Fruit fly (Drosophila melanogaster) whole organism, embryonic: ENCODE data around the gene Vm26Aa.

Experiments
- Asciz ChIP-seq: fragments of 200-800 bp; sonication (Bioruptor generic); optimal IDR thresholded peaks from 2 replicates; lab custom pipeline; 2017; ENCODE audit warnings: missing biosample characterization, mild to moderate bottlenecking, missing genetic modification characterization, missing genetic modification reagents
- CG10431 ChIP-seq: fragments of 200-800 bp; sonication (Bioruptor generic); optimal IDR thresholded peaks from 3 replicates; lab custom pipeline; 2018; ENCODE audit warnings: missing biosample characterization, mild to moderate bottlenecking, missing genetic modification characterization
- CG11560 ChIP-seq: fragments of 200-800 bp; sonication (Bioruptor generic); IDR thresholded peaks from 3 replicates; pipeline ENCODE4 v1.3.6; 2022; ENCODE audit warnings: missing biosample characterization, missing genetic modification characterization
- CG12769 ChIP-seq: fragments of 200-800 bp; sonication (Bioruptor generic); optimal IDR thresholded peaks from 2 replicates; lab custom pipeline; 2019; ENCODE audit warnings: missing biosample characterization, mild to moderate bottlenecking, missing genetic modification characterization, moderate library complexity
- CG14050 ChIP-seq: fragments of 200-800 bp; sonication (Bioruptor generic); IDR thresholded peaks from 3 replicates; pipeline ENCODE4 v1.3.6; 2022; ENCODE audit warnings: missing biosample characterization, missing genetic modification characterization
- CG17802 ChIP-seq: fragments of 200-800 bp; sonication (Bioruptor generic); optimal IDR thresholded peaks from 2 replicates; lab custom pipeline; 2018; ENCODE audit warnings: missing biosample characterization, mild to moderate bottlenecking, missing genetic modification characterization, moderate library complexity
- CG3163 ChIP-seq: fragments of 200-800 bp; sonication (Bioruptor generic); optimal IDR thresholded peaks from 3 replicates; lab custom pipeline; 2016; ENCODE audit warnings: missing biosample characterization, missing genetic modification characterization
- CG33213 ChIP-seq: fragments of 200-800 bp; sonication (Bioruptor generic); optimal IDR thresholded peaks from 3 replicates; lab custom pipeline; 2016; ENCODE audit warnings: missing biosample characterization, missing genetic modification characterization
- CG34376 ChIP-seq: fragments of 200-800 bp; sonication (Bioruptor generic); optimal IDR thresholded peaks from 2 replicates; lab custom pipeline; 2018; ENCODE audit warnings: missing biosample characterization, mild to moderate bottlenecking, missing genetic modification characterization
- CG4360 ChIP-seq: fragments of 200-800 bp; sonication (Bioruptor generic); IDR thresholded peaks from 2 replicates; pipeline ENCODE4 v1.3.6; 2022; ENCODE audit warnings: missing biosample characterization, missing genetic modification characterization
- CG7963 ChIP-seq: fragments of 200-800 bp; sonication (Bioruptor generic); IDR thresholded peaks from 3 replicates; pipeline ENCODE4 v1.3.6; 2022; ENCODE audit warnings: missing biosample characterization, missing genetic modification characterization; ENCODE audit not compliant: partially characterized antibody
- CG8388 ChIP-seq: fragments of 200-800 bp; sonication (Bioruptor generic); optimal IDR thresholded peaks from 2 replicates; lab custom pipeline; 2019; ENCODE audit warnings: missing biosample characterization, mild to moderate bottlenecking, missing genetic modification characterization, moderate library complexity
- Dp ChIP-seq: fragments of 200-800 bp; sonication (Bioruptor generic); optimal IDR thresholded peaks from 2 replicates; lab custom pipeline; 2018; ENCODE audit warnings: missing biosample characterization, mild to moderate bottlenecking, missing genetic modification characterization, moderate library complexity
- Eip74EF ChIP-seq, 2 experiments: fragments of 200-800 bp in 1 of 2; fragments of >200 bp in 1 of 2; sonication (Bioruptor generic) in 1 of 2; optimal IDR thresholded peaks; 2 replicates each; lab custom pipeline; 2017 to 2019; ENCODE audit warnings: missing biosample characterization in 2 of 2, missing genetic modification characterization in 2 of 2, mild to moderate bottlenecking in 1 of 2, moderate library complexity in 1 of 2
- GATAe ChIP-seq: fragments of 200-800 bp; sonication (Bioruptor generic); conservative IDR thresholded peaks from 2 replicates; pipeline ENCODE4 v1.3.6; 2022; ENCODE audit warnings: missing biosample characterization, missing genetic modification characterization
- HHEX ChIP-seq: fragments of 200-800 bp; sonication (Bioruptor generic); optimal IDR thresholded peaks from 3 replicates; lab custom pipeline; 2017; ENCODE audit warnings: missing biosample characterization, mild to moderate bottlenecking, missing genetic modification characterization, missing genetic modification reagents
- HLH4C ChIP-seq: fragments of 200-800 bp; sonication (Bioruptor generic); IDR thresholded peaks from 3 replicates; pipeline ENCODE4 v1.3.6; 2022; ENCODE audit warnings: missing biosample characterization, missing genetic modification characterization; ENCODE audit not compliant: partially characterized antibody
- HLHmδ ChIP-seq: fragments of 200-800 bp; sonication (Bioruptor generic); optimal IDR thresholded peaks from 2 replicates; lab custom pipeline; 2018; ENCODE audit warnings: missing biosample characterization, mild to moderate bottlenecking, missing genetic modification characterization, moderate library complexity
- Hey ChIP-seq: fragments of 200-800 bp; sonication (Bioruptor generic); optimal IDR thresholded peaks from 3 replicates; lab custom pipeline; 2018; ENCODE audit warnings: missing biosample characterization, mild to moderate bottlenecking, missing genetic modification characterization
- Hr51 ChIP-seq, 2 experiments: fragments of 200-800 bp; sonication (Bioruptor generic); optimal IDR thresholded peaks; 2 replicates in 1 of 2; 3 replicates in 1 of 2; lab custom pipeline; 2016 to 2018; ENCODE audit warnings: missing biosample characterization in 2 of 2, missing genetic modification characterization in 2 of 2, mild to moderate bottlenecking in 1 of 2, moderate library complexity in 1 of 2
- Jarid2 ChIP-seq: fragments of 200-800 bp; sonication (Bioruptor generic); optimal IDR thresholded peaks from 3 replicates; lab custom pipeline; 2017; ENCODE audit warnings: mild to moderate bottlenecking, missing biosample characterization, missing genetic modification reagents, missing genetic modification characterization
- MTF-1 ChIP-seq: fragments of 200-800 bp; sonication (Bioruptor generic); optimal IDR thresholded peaks from 2 replicates; lab custom pipeline; 2018; ENCODE audit warnings: missing biosample characterization, mild to moderate bottlenecking, missing genetic modification characterization, borderline replicate concordance
- Mad ChIP-seq: fragments of 200-800 bp; sonication (Bioruptor generic); optimal IDR thresholded peaks from 2 replicates; lab custom pipeline; 2016; ENCODE audit warnings: missing biosample characterization, missing genetic modification characterization
- Scr ChIP-seq: fragments of 200-800 bp; sonication (Bioruptor generic); IDR thresholded peaks from 2 replicates; pipeline ENCODE4 v1.3.6; 2022; ENCODE audit warnings: missing biosample characterization, missing genetic modification characterization; ENCODE audit not compliant: partially characterized antibody
- Sry-δ ChIP-seq: fragments of 200-800 bp; sonication (Bioruptor generic); optimal IDR thresholded peaks from 2 replicates; lab custom pipeline; 2016; ENCODE audit warnings: missing biosample characterization, missing genetic modification characterization
- Tbp ChIP-seq: fragments of >200 bp; optimal IDR thresholded peaks from 2 replicates; lab custom pipeline; 2018; ENCODE audit warnings: missing biosample characterization, missing genetic modification characterization
- Trl ChIP-seq, 3 experiments: fragments of >200 bp in 2 of 3; fragments of 200-800 bp in 1 of 3; sonication (Bioruptor generic) in 1 of 3; optimal IDR thresholded peaks; 2 replicates in 1 of 3; 3 replicates in 2 of 3; lab custom pipeline; 2016 to 2017; ENCODE audit warnings: missing biosample characterization in 1 of 3, missing genetic modification characterization in 1 of 3
- abd-A ChIP-seq: fragments of 200-800 bp; sonication (Bioruptor generic); optimal IDR thresholded peaks from 3 replicates; lab custom pipeline; 2019; ENCODE audit warnings: missing biosample characterization, mild to moderate bottlenecking, missing genetic modification characterization, moderate library complexity
- amos ChIP-seq: fragments of 200-800 bp; sonication (Bioruptor generic); IDR thresholded peaks from 2 replicates; pipeline ENCODE4 v1.3.6; 2022; ENCODE audit warnings: missing biosample characterization, missing genetic modification characterization; ENCODE audit not compliant: partially characterized antibody
- cato ChIP-seq: fragments of 200-800 bp; sonication (Bioruptor generic); optimal IDR thresholded peaks from 2 replicates; lab custom pipeline; 2016; ENCODE audit warnings: missing biosample characterization, missing genetic modification characterization, borderline replicate concordance
- cg ChIP-seq: fragments of 200-800 bp; sonication (Bioruptor generic); optimal IDR thresholded peaks from 3 replicates; lab custom pipeline; 2019; ENCODE audit warnings: missing biosample characterization, mild to moderate bottlenecking, missing genetic modification characterization, moderate library complexity
- cwo ChIP-seq: fragments of 200-800 bp; sonication (Bioruptor generic); optimal IDR thresholded peaks from 3 replicates; lab custom pipeline; 2017; ENCODE audit warnings: missing biosample characterization, missing genetic modification characterization, mild to moderate bottlenecking, moderate library complexity, missing genetic modification reagents
- eve ChIP-seq, 2 experiments: fragments of >200 bp; optimal IDR thresholded peaks; 2 replicates each; lab custom pipeline; 2017; ENCODE audit warnings: missing biosample characterization in 2 of 2, missing genetic modification characterization in 2 of 2
- fd102C ChIP-seq: fragments of 200-800 bp; sonication (Bioruptor generic); optimal IDR thresholded peaks from 2 replicates; lab custom pipeline; 2018; ENCODE audit warnings: missing biosample characterization, mild to moderate bottlenecking, missing genetic modification characterization, moderate library complexity
- fd3F ChIP-seq: fragments of 200-800 bp; sonication (Bioruptor generic); optimal IDR thresholded peaks from 2 replicates; lab custom pipeline; 2018; ENCODE audit warnings: missing biosample characterization, mild to moderate bottlenecking, missing genetic modification characterization, moderate library complexity
- fd64A ChIP-seq: fragments of 200-800 bp; sonication (Bioruptor generic); optimal IDR thresholded peaks from 3 replicates; lab custom pipeline; 2018; ENCODE audit warnings: missing biosample characterization, mild to moderate bottlenecking, missing genetic modification characterization
- grn ChIP-seq: fragments of 200-800 bp; sonication (Bioruptor generic); optimal IDR thresholded peaks from 3 replicates; lab custom pipeline; 2017; ENCODE audit warnings: missing biosample characterization, missing genetic modification characterization
- gro ChIP-seq: fragments of 200-800 bp; sonication (Bioruptor generic); optimal IDR thresholded peaks from 2 replicates; lab custom pipeline; 2016; ENCODE audit warnings: missing biosample characterization, missing genetic modification characterization
- ham ChIP-seq: fragments of 200-800 bp; sonication (Bioruptor generic); IDR thresholded peaks from 2 replicates; pipeline ENCODE4 v1.3.6; 2022; ENCODE audit warnings: missing biosample characterization, missing genetic modification characterization
- kni ChIP-seq: fragments of 200-800 bp; sonication (Bioruptor generic); optimal IDR thresholded peaks from 3 replicates; lab custom pipeline; 2017; ENCODE audit warnings: mild to moderate bottlenecking, missing biosample characterization, missing genetic modification reagents, missing genetic modification characterization
- knrl ChIP-seq: fragments of 200-800 bp; sonication (Bioruptor generic); IDR thresholded peaks from 3 replicates; pipeline ENCODE4 v1.3.6; 2022; ENCODE audit warnings: missing biosample characterization, missing genetic modification characterization; ENCODE audit not compliant: partially characterized antibody
- nmo ChIP-seq: fragments of 200-800 bp; sonication (Bioruptor generic); optimal IDR thresholded peaks from 2 replicates; lab custom pipeline; 2018; ENCODE audit warnings: missing biosample characterization, mild to moderate bottlenecking, missing genetic modification characterization, moderate library complexity
- shn ChIP-seq: fragments of 200-800 bp; sonication (Bioruptor generic); optimal IDR thresholded peaks from 3 replicates; lab custom pipeline; 2016; ENCODE audit warnings: missing biosample characterization, missing genetic modification characterization
- sisA ChIP-seq: fragments of 200-800 bp; sonication (Bioruptor generic); IDR thresholded peaks from 2 replicates; pipeline ENCODE4 v1.3.6; 2022; ENCODE audit warnings: missing biosample characterization, missing genetic modification characterization
- slbo ChIP-seq: fragments of 200-800 bp; sonication (Bioruptor generic); IDR thresholded peaks from 2 replicates; pipeline ENCODE4 v1.3.6; 2022; ENCODE audit warnings: missing biosample characterization, missing genetic modification characterization
- sqz ChIP-seq: fragments of 200-800 bp; sonication (Bioruptor generic); optimal IDR thresholded peaks from 3 replicates; lab custom pipeline; 2018; ENCODE audit warnings: missing biosample characterization, mild to moderate bottlenecking, missing genetic modification characterization
- wdn ChIP-seq: fragments of 200-800 bp; sonication (Bioruptor generic); IDR thresholded peaks from 2 replicates; pipeline ENCODE4 v1.3.6; 2022; ENCODE audit warnings: missing biosample characterization, missing genetic modification characterization
- zfh1 ChIP-seq: fragments of 200-800 bp; sonication (Bioruptor generic); IDR thresholded peaks from 3 replicates; pipeline ENCODE4 v1.3.6; 2022; ENCODE audit warnings: missing biosample characterization, missing genetic modification characterization

The Vm26Aa gene

DNA sequence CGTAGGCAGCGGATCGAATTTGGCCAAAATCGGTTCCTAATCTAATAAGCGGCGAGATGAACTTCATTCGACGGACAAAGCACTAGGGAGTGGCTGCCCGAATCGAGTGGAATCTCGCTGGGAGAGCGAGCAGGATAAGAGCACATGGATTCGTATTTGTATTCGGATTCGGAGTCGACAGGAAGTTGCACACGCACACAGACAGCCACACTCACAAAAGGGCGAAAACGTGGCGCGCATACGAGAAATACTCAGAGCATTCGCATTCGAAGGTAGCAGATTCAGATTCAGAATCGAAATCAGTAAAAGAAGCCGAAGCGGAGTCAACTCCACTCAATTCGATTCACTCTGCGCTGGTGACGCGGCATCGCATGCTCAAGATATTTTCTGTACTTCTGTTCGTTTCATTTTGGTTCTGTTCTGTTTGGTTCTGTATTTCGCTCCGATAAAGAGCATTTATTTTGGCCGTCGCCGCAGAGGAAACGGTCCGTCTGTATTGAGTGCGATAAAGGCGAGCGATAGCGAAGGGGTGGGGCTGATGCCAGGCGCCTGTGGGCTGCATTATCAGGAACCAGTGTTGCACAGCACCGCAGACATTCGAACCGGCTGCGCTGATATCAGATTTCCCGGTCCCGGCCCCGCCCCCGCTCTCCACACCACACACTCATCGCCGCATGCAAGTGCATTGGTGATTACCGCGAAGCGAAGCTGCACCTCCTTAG is 18.4 kb upstream of the Vm26Aa start:
- TF ChIP-seq ham (GFP tag; lab: Robert Waterston, UW) (no peak), CG33213 (GFP tag; lab: Kevin White, UChicago) (no peak), CG12769 (tag; lab: Kevin White, UChicago) (no peak), slbo (no peak), knrl (GFP tag; lab: Robert Waterston, UW) (no peak), wdn (GFP tag; lab: Robert Waterston, UW) (no peak), cwo (GFP tag; lab: Kevin White, UChicago) (no peak), CG14050 (GFP tag; lab: Robert Waterston, UW) (no peak), kni (GFP tag; lab: Kevin White, UChicago) (peak; percentile 79), HLH4C (GFP tag; lab: Robert Waterston, UW) (no peak), Scr (no peak), Mad (GFP tag; lab: Kevin White, UChicago) (no peak), MTF-1 (GFP tag; lab: Kevin White, UChicago) (no peak), sisA (GFP tag; lab: Robert Waterston, UW) (no peak), nmo (GFP tag; lab: Kevin White, UChicago) (no peak), cato (GFP tag; lab: Kevin White, UChicago) (no peak), Asciz (GFP tag; lab: Kevin White, UChicago) (no peak), shn (no peak), HHEX (no peak), sqz (GFP tag; lab: Kevin White, UChicago) (no peak), Hr51 (GFP tag; optimal IDR thresholded peaks at IDR 0.05; lab: Kevin White, UChicago) (no peak), amos (GFP tag; lab: Robert Waterston, UW) (no peak), Hey (tag; lab: Kevin White, UChicago) (peak; percentile 2), Dp (GFP tag; lab: Kevin White, UChicago) (no peak), Jarid2 (GFP tag; lab: Kevin White, UChicago) (no peak), CG8388 (no peak), Tbp (GFP tag; lab: Kevin White, UChicago) (no peak), fd3F (no peak), fd64A (no peak), HLHmδ (GFP tag; lab: Kevin White, UChicago) (peak; percentile 45), CG17802 (tag; lab: Kevin White, UChicago) (no peak), fd102C (no peak), CG3163 (GFP tag; lab: Kevin White, UChicago) (no peak), Trl (optimal IDR thresholded peaks at IDR 0.05; lab: Kevin White, UChicago) (peak in 1 of 2 experiments; percentile 21), Trl (GFP tag; optimal IDR thresholded peaks at IDR 0.05; lab: Kevin White, UChicago) (no peak), cg (GFP tag; lab: Kevin White, UChicago) (peak; percentile 22), CG7963 (GFP tag; lab: Robert Waterston, UW) (no peak), CG4360 (no peak), Sry-δ (GFP tag; lab: Kevin White, UChicago) (no peak), Eip74EF (GFP tag; optimal IDR thresholded peaks at IDR 0.05; lab: Kevin White, UChicago) (no peak), GATAe (GFP tag; lab: Robert Waterston, UW) (no peak), CG34376 (no peak), zfh1 (GFP tag; lab: Robert Waterston, UW) (no peak), abd-A (tag; lab: Kevin White, UChicago) (no peak), grn (GFP tag; lab: Kevin White, UChicago) (peak; percentile 94), gro (GFP tag; lab: Kevin White, UChicago) (no peak), CG10431 (GFP tag; lab: Kevin White, UChicago) (no peak), eve (GFP tag; optimal IDR thresholded peaks at IDR 0.05; lab: Kevin White, UChicago) (no peak), CG11560 (no peak)
